Worm (Caenorhabditis elegans) whole organism, L2 larva: Measurements from ENCODE around the gene T21D9.2.

Experiments
- C34F6.9 ChIP-seq: fragments of 150-350 bp; optimal IDR thresholded peaks from 2 replicates; lab custom pipeline; 2014; ENCODE audit warnings: missing biosample characterization, missing genetic modification characterization
- alr-1 ChIP-seq: fragments of 150-350 bp; optimal IDR thresholded peaks from 2 replicates; lab custom pipeline; 2014; ENCODE audit warnings: missing biosample characterization, missing genetic modification characterization
- elt-1 ChIP-seq: fragments of 150-350 bp; optimal IDR thresholded peaks from 2 replicates; lab custom pipeline; 2014; ENCODE audit warnings: missing biosample characterization, missing genetic modification characterization
- elt-3 ChIP-seq: sonication (generic microtip); optimal IDR thresholded peaks from 2 replicates; lab custom pipeline; 2017; ENCODE audit warnings: missing biosample characterization, missing genetic modification characterization
- lin-13 ChIP-seq: fragments of 150-350 bp; optimal IDR thresholded peaks from 2 replicates; lab custom pipeline; 2014; ENCODE audit warnings: missing biosample characterization, missing genetic modification reagents, missing genetic modification characterization
- nhr-11 ChIP-seq: fragments of 150-350 bp; optimal IDR thresholded peaks from 2 replicates; lab custom pipeline; 2014; ENCODE audit warnings: missing biosample characterization, missing genetic modification characterization
- peb-1 ChIP-seq: fragments of 150-350 bp; optimal IDR thresholded peaks from 2 replicates; lab custom pipeline; 2014; ENCODE audit warnings: missing biosample characterization, missing genetic modification characterization
- unc-55 ChIP-seq: fragments of 150-350 bp; sonication (generic microtip); optimal IDR thresholded peaks from 3 replicates; lab custom pipeline; 2014; ENCODE audit warnings: missing biosample characterization, missing genetic modification reagents, missing genetic modification characterization
- unc-62 ChIP-seq: fragments of 150-350 bp; optimal IDR thresholded peaks from 2 replicates; lab custom pipeline; 2014; ENCODE audit warnings: missing biosample characterization, missing genetic modification reagents, missing genetic modification characterization
- ztf-11 ChIP-seq: sonication (generic microtip); optimal IDR thresholded peaks from 2 replicates; lab custom pipeline; 2017; ENCODE audit warnings: missing biosample characterization, missing genetic modification characterization

- TF ChIP-seq elt-3 (no peak), unc-55 (GFP tag; lab: Kevin White, UChicago) (no peak), peb-1 (tag; lab: Kevin White, UChicago) (no peak), elt-1 (tag; lab: Kevin White, UChicago) (no peak), C34F6.9 (tag; lab: Kevin White, UChicago) (no peak), lin-13 (GFP tag; lab: Kevin White, UChicago) (no peak), unc-62 (GFP tag; lab: Kevin White, UChicago) (no peak), nhr-11 (tag; lab: Kevin White, UChicago) (no peak), alr-1 (no peak), ztf-11 (tag; lab: Kevin White, UChicago) (no peak)
These were observed 9.0 kb downstream of the T21D9.2 start for ce11 chrX:2087716-2088115.
